Worm (Caenorhabditis elegans) whole organism, young adult: ENCODE measurements around the gene Y42A5A.5.
A peak's percentile ranks its signal among the peaks of the same experiment; 100 is the strongest.

ENCODE experiments used
- B0035.1 ChIP-seq: sonication (generic microtip); optimal IDR thresholded peaks from 2 replicates; lab custom pipeline; 2016; ENCODE audit warnings: missing genetic modification characterization, mild to moderate bottlenecking, missing compliant biosample characterization, missing genotype, missing genetic modification reagents
- D2030.7 ChIP-seq: fragments of 200-800 bp; sonication (Bioruptor generic); IDR thresholded peaks from 2 replicates; pipeline ENCODE4 v1.3.6; 2022; ENCODE audit warnings: missing genetic modification reagents, missing genetic modification characterization, missing compliant biosample characterization
- F10E7.11 ChIP-seq: sonication (generic microtip); optimal IDR thresholded peaks from 2 replicates; lab custom pipeline; 2017; ENCODE audit warnings: mild to moderate bottlenecking, missing genetic modification characterization, moderate library complexity, missing compliant biosample characterization
- F55B11.4 ChIP-seq: sonication (generic microtip); optimal IDR thresholded peaks from 2 replicates; lab custom pipeline; 2016; ENCODE audit warnings: missing compliant biosample characterization, missing genetic modification characterization, borderline replicate concordance; ENCODE audit not compliant: insufficient read depth
- F57C9.4 ChIP-seq: sonication (generic microtip); optimal IDR thresholded peaks from 2 replicates; lab custom pipeline; 2017; ENCODE audit warnings: mild to moderate bottlenecking, missing genetic modification characterization, missing compliant biosample characterization
- K12H6.12 ChIP-seq: fragments of 200-800 bp; sonication (Bioruptor generic); optimal IDR thresholded peaks from 2 replicates; lab custom pipeline; 2018; ENCODE audit warnings: mild to moderate bottlenecking, missing genetic modification characterization, missing compliant biosample characterization
- Y67H2A.10 ChIP-seq: fragments of 200-800 bp; sonication (Bioruptor generic); conservative IDR thresholded peaks from 2 replicates; pipeline ENCODE4 v1.3.6; 2022; ENCODE audit warnings: missing genetic modification reagents, missing genetic modification characterization, missing compliant biosample characterization
- aptf-2 ChIP-seq: fragments of 200-800 bp; sonication (Bioruptor generic); conservative IDR thresholded peaks from 2 replicates; pipeline ENCODE4 v1.3.6; 2022; ENCODE audit warnings: missing genetic modification reagents, missing genetic modification characterization, missing compliant biosample characterization
- aptf-3 ChIP-seq: fragments of 200-800 bp; sonication (Bioruptor generic); IDR thresholded peaks from 2 replicates; pipeline ENCODE4 v1.3.6; 2022; ENCODE audit warnings: missing genetic modification characterization, missing compliant biosample characterization
- attf-5 ChIP-seq: fragments of 200-800 bp; sonication (Bioruptor generic); optimal IDR thresholded peaks from 2 replicates; lab custom pipeline; 2018; ENCODE audit warnings: mild to moderate bottlenecking, missing genetic modification characterization, missing compliant biosample characterization
- bed-1 ChIP-seq: fragments of 200-800 bp; sonication (Bioruptor generic); IDR thresholded peaks from 2 replicates; pipeline ENCODE4 v1.3.6; 2022; ENCODE audit warnings: missing genetic modification reagents, missing genetic modification characterization, missing compliant biosample characterization
- ccch-3 ChIP-seq: fragments of 200-800 bp; sonication (Bioruptor generic); optimal IDR thresholded peaks from 2 replicates; lab custom pipeline; 2018; ENCODE audit warnings: mild to moderate bottlenecking, missing genetic modification characterization, missing compliant biosample characterization
- cebp-2 ChIP-seq: fragments of 200-800 bp; sonication (Bioruptor generic); IDR thresholded peaks from 2 replicates; pipeline ENCODE4 v1.3.6; 2022; ENCODE audit warnings: missing genetic modification characterization, missing compliant biosample characterization
- ceh-40 ChIP-seq: fragments of 200-800 bp; sonication (Bioruptor generic); IDR thresholded peaks from 2 replicates; pipeline ENCODE4 v1.3.6; 2022; ENCODE audit warnings: missing genetic modification characterization, missing compliant biosample characterization
- ceh-58 ChIP-seq: fragments of 200-800 bp; sonication (Bioruptor generic); IDR thresholded peaks from 2 replicates; pipeline ENCODE4 v1.3.6; 2022; ENCODE audit warnings: missing genetic modification characterization, missing compliant biosample characterization
- ceh-91 ChIP-seq: fragments of 200-800 bp; sonication (Bioruptor generic); IDR thresholded peaks from 2 replicates; pipeline ENCODE4 v1.3.6; 2022; ENCODE audit warnings: missing genetic modification reagents, missing genetic modification characterization, missing compliant biosample characterization
- die-1 ChIP-seq: sonication (generic microtip); optimal IDR thresholded peaks from 2 replicates; lab custom pipeline; 2016; ENCODE audit warnings: missing genotype, mild to moderate bottlenecking, missing genetic modification characterization, missing compliant biosample characterization
- egrh-3 ChIP-seq: fragments of 200-800 bp; sonication (Bioruptor generic); IDR thresholded peaks from 2 replicates; pipeline ENCODE4 v1.3.6; 2022; ENCODE audit warnings: missing genetic modification reagents, missing genetic modification characterization, missing compliant biosample characterization
- ekl-4 ChIP-seq: fragments of 200-800 bp; sonication (Bioruptor generic); IDR thresholded peaks from 2 replicates; pipeline ENCODE4 v1.3.6; 2022; ENCODE audit warnings: missing genetic modification reagents, missing genetic modification characterization, missing compliant biosample characterization
- ets-4 ChIP-seq: fragments of 200-800 bp; sonication (Bioruptor generic); optimal IDR thresholded peaks from 2 replicates; lab custom pipeline; 2018; ENCODE audit warnings: mild to moderate bottlenecking, missing genetic modification characterization, missing compliant biosample characterization
- fkh-3 ChIP-seq: sonication (generic microtip); optimal IDR thresholded peaks from 2 replicates; lab custom pipeline; 2016; ENCODE audit warnings: mild to moderate bottlenecking, missing genetic modification characterization, missing compliant biosample characterization
- him-1 ChIP-seq: sonication (generic microtip); optimal IDR thresholded peaks from 2 replicates; lab custom pipeline; 2016; ENCODE audit warnings: missing genotype, missing genetic modification reagents, missing genetic modification characterization, missing compliant biosample characterization
- hmg-1.2 ChIP-seq: fragments of 200-800 bp; sonication (Bioruptor generic); IDR thresholded peaks from 2 replicates; pipeline ENCODE4 v1.3.6; 2022; ENCODE audit warnings: missing genetic modification reagents, missing genetic modification characterization, missing compliant biosample characterization
- hsf-1 ChIP-seq: fragments of 200-800 bp; sonication (Bioruptor generic); IDR thresholded peaks from 2 replicates; pipeline ENCODE4 v1.3.6; 2022; ENCODE audit warnings: missing genetic modification reagents, missing genetic modification characterization, missing compliant biosample characterization
- lin-26 ChIP-seq: fragments of 200-800 bp; sonication (Bioruptor generic); IDR thresholded peaks from 2 replicates; pipeline ENCODE4 v1.3.6; 2022; ENCODE audit warnings: missing genetic modification reagents, missing genetic modification characterization, missing compliant biosample characterization
- lin-35 ChIP-seq, 3 experiments: fragments of 150-350 bp in 2 of 3; sonication (generic microtip) in 1 of 3; optimal IDR thresholded peaks; 2 replicates each; lab custom pipeline; 2014 to 2018; ENCODE audit warnings: missing biosample characterization in 3 of 3, missing genetic modification characterization in 3 of 3, missing genetic modification reagents in 3 of 3
- lin-40 ChIP-seq: sonication (generic microtip); optimal IDR thresholded peaks from 2 replicates; lab custom pipeline; 2016; ENCODE audit warnings: missing genetic modification characterization, mild to moderate bottlenecking, missing compliant biosample characterization, missing genotype, missing genetic modification reagents
- lin-54 ChIP-seq: fragments of 200-800 bp; sonication (Bioruptor generic); optimal IDR thresholded peaks from 2 replicates; lab custom pipeline; 2018; ENCODE audit warnings: mild to moderate bottlenecking, missing genetic modification characterization, missing compliant biosample characterization
- lir-1 ChIP-seq: fragments of 200-800 bp; sonication (Bioruptor generic); conservative IDR thresholded peaks from 2 replicates; pipeline ENCODE4 v1.3.6; 2022; ENCODE audit warnings: missing genetic modification reagents, missing genetic modification characterization, missing compliant biosample characterization
- lsl-1 ChIP-seq: fragments of 200-800 bp; sonication (Bioruptor generic); optimal IDR thresholded peaks from 2 replicates; lab custom pipeline; 2018; ENCODE audit warnings: mild to moderate bottlenecking, missing genetic modification characterization, moderate library complexity, missing compliant biosample characterization
- madf-10 ChIP-seq: sonication (generic microtip); optimal IDR thresholded peaks from 2 replicates; lab custom pipeline; 2016; ENCODE audit warnings: mild to moderate bottlenecking, missing genetic modification characterization, missing compliant biosample characterization
- madf-6 ChIP-seq: fragments of 200-800 bp; sonication (Bioruptor generic); IDR thresholded peaks from 2 replicates; pipeline ENCODE4 v1.3.6; 2022; ENCODE audit warnings: missing genetic modification reagents, missing genetic modification characterization, missing compliant biosample characterization
- mel-28 ChIP-seq: sonication (generic microtip); optimal IDR thresholded peaks from 2 replicates; lab custom pipeline; 2016; ENCODE audit warnings: borderline replicate concordance, mild to moderate bottlenecking, missing genetic modification characterization, missing compliant biosample characterization
- nfya-1 ChIP-seq: sonication (generic microtip); optimal IDR thresholded peaks from 2 replicates; lab custom pipeline; 2017; ENCODE audit warnings: antibody characterized with exemption, missing compliant biosample characterization, missing genetic modification characterization, borderline replicate concordance; ENCODE audit not compliant: insufficient read depth
- nhr-120 ChIP-seq: fragments of 200-800 bp; sonication (Bioruptor generic); IDR thresholded peaks from 2 replicates; pipeline ENCODE4 v1.3.6; 2022; ENCODE audit warnings: missing genetic modification characterization, missing compliant biosample characterization
- pha-4 ChIP-seq: fragments of 150-350 bp; sonication (generic microtip); optimal IDR thresholded peaks from 2 replicates; lab custom pipeline; 2014; ENCODE audit warnings: missing biosample characterization, missing genetic modification reagents, missing genetic modification characterization
- snpc-1.1 ChIP-seq: sonication (generic microtip); optimal IDR thresholded peaks from 2 replicates; lab custom pipeline; 2017; ENCODE audit warnings: missing genetic modification characterization, mild to moderate bottlenecking, missing compliant biosample characterization, antibody characterized with exemption, moderate library complexity, missing genotype, missing genetic modification reagents; ENCODE audit not compliant: insufficient read depth
- snpc-1.3 ChIP-seq: sonication (generic microtip); optimal IDR thresholded peaks from 2 replicates; lab custom pipeline; 2017; ENCODE audit warnings: missing genetic modification characterization, mild to moderate bottlenecking, missing compliant biosample characterization, antibody characterized with exemption, moderate library complexity, missing genotype, missing genetic modification reagents; ENCODE audit not compliant: insufficient read depth
- snpc-3.4 ChIP-seq: sonication (generic microtip); optimal IDR thresholded peaks from 2 replicates; lab custom pipeline; 2017; ENCODE audit warnings: missing genetic modification characterization, mild to moderate bottlenecking, missing compliant biosample characterization, antibody characterized with exemption, moderate library complexity, missing genotype, missing genetic modification reagents
- sptf-2 ChIP-seq: fragments of 200-800 bp; sonication (Bioruptor generic); optimal IDR thresholded peaks from 2 replicates; lab custom pipeline; 2018; ENCODE audit warnings: mild to moderate bottlenecking, missing genetic modification characterization, missing compliant biosample characterization
- tbp1 ChIP-seq: fragments of 200-800 bp; sonication (Bioruptor generic); optimal IDR thresholded peaks from 2 replicates; lab custom pipeline; 2018; ENCODE audit warnings: mild to moderate bottlenecking, missing genetic modification characterization, missing compliant biosample characterization
- unc-62 ChIP-seq: fragments of 150-350 bp; optimal IDR thresholded peaks from 2 replicates; lab custom pipeline; 2014; ENCODE audit warnings: missing biosample characterization, missing genetic modification reagents, missing genetic modification characterization
- xnd-1 ChIP-seq: sonication (generic microtip); optimal IDR thresholded peaks from 2 replicates; lab custom pipeline; 2016; ENCODE audit warnings: missing genotype, missing genetic modification reagents, missing genetic modification characterization, missing compliant biosample characterization
- zfh-2 ChIP-seq: fragments of 200-800 bp; sonication (Bioruptor generic); conservative IDR thresholded peaks from 2 replicates; pipeline ENCODE4 v1.3.6; 2022; ENCODE audit warnings: missing genetic modification reagents, missing genetic modification characterization, missing compliant biosample characterization
- ztf-18 ChIP-seq: sonication (generic microtip); optimal IDR thresholded peaks from 2 replicates; lab custom pipeline; 2016; ENCODE audit warnings: missing genotype, mild to moderate bottlenecking, missing genetic modification characterization, missing compliant biosample characterization
- ztf-22 ChIP-seq: fragments of 200-800 bp; sonication (Bioruptor generic); optimal IDR thresholded peaks from 2 replicates; lab custom pipeline; 2018; ENCODE audit warnings: mild to moderate bottlenecking, missing genetic modification characterization, moderate library complexity, missing compliant biosample characterization
- ztf-28 ChIP-seq: fragments of 200-800 bp; sonication (Bioruptor generic); IDR thresholded peaks from 2 replicates; pipeline ENCODE4 v1.3.6; 2022; ENCODE audit warnings: missing genetic modification reagents, missing genetic modification characterization, missing compliant biosample characterization

Y42A5A.5 gene

ce11 chrV:11078104-11078724 lies 31.3 kb downstream of the Y42A5A.5 start, which contains the start of gene act-2 (continued):
- TF ChIP-seq fkh-3 (tag; lab: Kevin White, UChicago) (no peak), ceh-40 (no peak), ets-4 (GFP tag; lab: Kevin White, UChicago) (no peak), ceh-58 (GFP tag; lab: Robert Waterston, UW) (no peak), ceh-91 (GFP tag; lab: Robert Waterston, UW) (peak; percentile 86), lin-40 (peak; percentile 38), K12H6.12 (tag; lab: Kevin White, UChicago) (peak; percentile 3), pha-4 (tag; lab: Kevin White, UChicago) (no peak), lsl-1 (peak; percentile 55), ztf-22 (GFP tag; lab: Kevin White, UChicago) (no peak), egrh-3 (GFP tag; lab: Robert Waterston, UW) (peak; percentile 44; the same call in 1 of the 2 replicates), xnd-1 (tag; lab: Kevin White, UChicago) (peak; percentile 66), Y67H2A.10 (no peak), hsf-1 (peak; percentile 99), nfya-1 (tag; lab: Kevin White, UChicago) (no peak), lir-1 (GFP tag; lab: Robert Waterston, UW) (peak; percentile 59; the same call in 1 of the 2 replicates), madf-10 (no peak), lin-54 (GFP tag; lab: Kevin White, UChicago) (peak; percentile 93), madf-6 (GFP tag; lab: Robert Waterston, UW) (peak; percentile 95), ztf-28 (0 out of 2 replicates have a peak, but pooled peaks have one; percentile 54), F55B11.4 (tag; lab: Kevin White, UChicago) (no peak), aptf-3 (GFP tag; lab: Robert Waterston, UW) (no peak), lin-26 (GFP tag; lab: Robert Waterston, UW) (no peak), hmg-1.2 (GFP tag; lab: Robert Waterston, UW) (peak; percentile 40; the same call in 1 of the 2 replicates), sptf-2 (GFP tag; lab: Kevin White, UChicago) (no peak), ztf-18 (tag; lab: Kevin White, UChicago) (no peak), zfh-2 (GFP tag; lab: Robert Waterston, UW) (no peak), F10E7.11 (no peak), nhr-120 (no peak), ekl-4 (GFP tag; lab: Robert Waterston, UW) (peak; percentile 73), D2030.7 (peak; percentile 91), snpc-1.1 (tag; lab: Kevin White, UChicago) (peak; percentile 20), snpc-3.4 (tag; lab: Kevin White, UChicago) (peak; percentile 83), attf-5 (GFP tag; lab: Kevin White, UChicago) (peak; percentile 62), him-1 (no peak), die-1 (tag; lab: Kevin White, UChicago) (no peak), B0035.1 (tag; lab: Kevin White, UChicago) (no peak), ccch-3 (GFP tag; lab: Kevin White, UChicago) (no peak), snpc-1.3 (peak; percentile 76), aptf-2 (GFP tag; lab: Robert Waterston, UW) (0 out of 2 replicates have a peak, but pooled peaks have one; percentile 46), bed-1 (GFP tag; lab: Robert Waterston, UW) (no peak), F57C9.4 (no peak), mel-28 (no peak), lin-35 (GFP tag; optimal IDR thresholded peaks at IDR 0.05; lab: Kevin White, UChicago) (peak; percentile 54 to 72 (median 65)), unc-62 (GFP tag; lab: Kevin White, UChicago) (no peak), tbp1 (GFP tag; lab: Kevin White, UChicago) (peak; percentile 53), cebp-2 (no peak)
